1 fruit fly cellular context compared by ENCODE assay signal in genomic region chr2L:2375655-2376417, dm6.
TF ChIP-seq lines count a peak whose summit lies in the region.

Gene Atxn7 (plus strand): TSS chr2L:2375841.

TF ChIP-seq in whole organism, embryonic, 481 proteins besides CTCF, POLR2A, EP300 and RAD21 (continued from another document and continues in another):
- no peak for TF ChIP-seq B-H1 (GFP tag; IDR thresholded peaks at IDR 0.05; lab: Robert Waterston, UW)
- TF ChIP-seq CG2129 (GFP tag; IDR thresholded peaks at IDR 0.05; lab: Robert Waterston, UW; ENCODE audit: partially characterized antibody) = peak; percentile 89
- TF ChIP-seq Asciz (GFP tag; optimal IDR thresholded peaks at IDR 0.05; lab: Kevin White, UChicago) = peak; percentile 76
- TF ChIP-seq CG13296 (GFP tag; optimal IDR thresholded peaks at IDR 0.05; lab: Kevin White, UChicago) = peak; percentile 79
- TF ChIP-seq chinmo (GFP tag; IDR thresholded peaks at IDR 0.05; lab: Robert Waterston, UW; ENCODE audit: partially characterized antibody) = peak; percentile 99
- TF ChIP-seq CG3281 (GFP tag; optimal IDR thresholded peaks at IDR 0.05; lab: Kevin White, UChicago) = peak; percentile 69
- peak; percentile 53; the same call in 1 of the 2 replicates for TF ChIP-seq seq (GFP tag; IDR thresholded peaks at IDR 0.05; lab: Robert Waterston, UW)
- no peak for TF ChIP-seq Atf-2 (GFP tag; optimal IDR thresholded peaks at IDR 0.05; lab: Kevin White, UChicago)
- peak; percentile 37; the same call in 1 of the 2 replicates for TF ChIP-seq CG6272 (GFP tag; IDR thresholded peaks at IDR 0.05; lab: Robert Waterston, UW)
- peak; percentile 20 for TF ChIP-seq Usf (GFP tag; optimal IDR thresholded peaks at IDR 0.05; lab: Kevin White, UChicago)
- peak; percentile 61 for TF ChIP-seq p53 (GFP tag; optimal IDR thresholded peaks at IDR 0.05; lab: Kevin White, UChicago)
- TF ChIP-seq Optix (GFP tag; IDR thresholded peaks at IDR 0.05; lab: Robert Waterston, UW) = peak; percentile 60; the same call in 2 of the 3 replicates
- TF ChIP-seq H15 (GFP tag; IDR thresholded peaks at IDR 0.05; lab: Robert Waterston, UW) = peak; percentile 11; the same call in 1 of the 3 replicates
- peak; percentile 58 for TF ChIP-seq CG10366 (GFP tag; IDR thresholded peaks at IDR 0.05; lab: Robert Waterston, UW)
- peak; percentile 26 for TF ChIP-seq CG5245 (GFP tag; optimal IDR thresholded peaks at IDR 0.05; lab: Kevin White, UChicago)
- no peak for TF ChIP-seq slou (GFP tag; optimal IDR thresholded peaks at IDR 0.05; lab: Kevin White, UChicago)
- TF ChIP-seq Gug (GFP tag; IDR thresholded peaks at IDR 0.05; lab: Robert Waterston, UW) = no peak; the same call in 3 of the 4 replicates
- no peak for TF ChIP-seq CG11085 (GFP tag; IDR thresholded peaks at IDR 0.05; lab: Robert Waterston, UW)
- TF ChIP-seq Ets65A (GFP tag; lab: Kevin White, UChicago) = peak; percentile 91
- peak; percentile 97 for TF ChIP-seq CG34224 (GFP tag; IDR thresholded peaks at IDR 0.05; lab: Robert Waterston, UW; ENCODE audit: partially characterized antibody)
- no peak for TF ChIP-seq hth (optimal IDR thresholded peaks at IDR 0.05; lab: Kevin White, UChicago)
- TF ChIP-seq CG7786 (GFP tag; optimal IDR thresholded peaks at IDR 0.05; lab: Kevin White, UChicago) = peak; percentile 24
- TF ChIP-seq Antp (GFP tag; optimal IDR thresholded peaks at IDR 0.05; lab: Kevin White, UChicago) = peak; percentile 5
- peak; percentile 91 for TF ChIP-seq vvl (GFP tag; IDR thresholded peaks at IDR 0.05; lab: Robert Waterston, UW)
- no peak for TF ChIP-seq cato (GFP tag; optimal IDR thresholded peaks at IDR 0.05; lab: Kevin White, UChicago; ENCODE audit: borderline replicate concordance)
- TF ChIP-seq Oaz (GFP tag; IDR thresholded peaks at IDR 0.05; lab: Robert Waterston, UW) = peak; percentile 41
- TF ChIP-seq emc (GFP tag; optimal IDR thresholded peaks at IDR 0.05; lab: Kevin White, UChicago) = no peak
- TF ChIP-seq HLH3B (GFP tag; IDR thresholded peaks at IDR 0.05; lab: Robert Waterston, UW) = peak; percentile 59; the same call in 1 of the 2 replicates
- TF ChIP-seq crp (GFP tag; optimal IDR thresholded peaks at IDR 0.05; lab: Kevin White, UChicago) = peak; percentile 74 to 99
- peak; percentile 63 for TF ChIP-seq CG32532 (GFP tag; IDR thresholded peaks at IDR 0.05; lab: Robert Waterston, UW)
- peak; percentile 76 for TF ChIP-seq CG12391 (tag; optimal IDR thresholded peaks at IDR 0.05; lab: Kevin White, UChicago)
- no peak for TF ChIP-seq CG7357 (GFP tag; IDR thresholded peaks at IDR 0.05; lab: Robert Waterston, UW)
- TF ChIP-seq fd3F (GFP tag; optimal IDR thresholded peaks at IDR 0.05; lab: Kevin White, UChicago) = peak; percentile 39
- TF ChIP-seq Hmx (GFP tag; optimal IDR thresholded peaks at IDR 0.05; lab: Kevin White, UChicago) = peak; percentile 10
- TF ChIP-seq Doc2 (GFP tag; IDR thresholded peaks at IDR 0.05; lab: Robert Waterston, UW) = no peak
- peak; percentile 25 for TF ChIP-seq trh (GFP tag; optimal IDR thresholded peaks at IDR 0.05; lab: Kevin White, UChicago)
- no peak for TF ChIP-seq h (optimal IDR thresholded peaks at IDR 0.05; lab: Kevin White, UChicago)
- peak; percentile 67 for TF ChIP-seq CG10267 (tag; optimal IDR thresholded peaks at IDR 0.05; lab: Kevin White, UChicago)
- TF ChIP-seq CG11093 (GFP tag; IDR thresholded peaks at IDR 0.05; lab: Robert Waterston, UW) = no peak
- no peak for TF ChIP-seq ham (GFP tag; IDR thresholded peaks at IDR 0.05; lab: Robert Waterston, UW)
- peak; percentile 96 for TF ChIP-seq hbn (GFP tag; IDR thresholded peaks at IDR 0.05; lab: Robert Waterston, UW; ENCODE audit: partially characterized antibody)
- TF ChIP-seq Tbp (GFP tag; optimal IDR thresholded peaks at IDR 0.05; lab: Kevin White, UChicago) = no peak
- peak; percentile 28 for TF ChIP-seq CG15011 (GFP tag; optimal IDR thresholded peaks at IDR 0.05; lab: Kevin White, UChicago)
- peak; percentile 72 for TF ChIP-seq sob (GFP tag; IDR thresholded peaks at IDR 0.05; lab: Robert Waterston, UW)
- TF ChIP-seq eve (GFP tag; optimal IDR thresholded peaks at IDR 0.05; lab: Kevin White, UChicago) = no peak
- TF ChIP-seq CG42726 (GFP tag; IDR thresholded peaks at IDR 0.05; lab: Robert Waterston, UW; ENCODE audit: partially characterized antibody) = peak; percentile 98
- TF ChIP-seq Dfd (GFP tag; optimal IDR thresholded peaks at IDR 0.05; lab: Kevin White, UChicago) = no peak
- peak; percentile 53 for TF ChIP-seq CG8388 (GFP tag; optimal IDR thresholded peaks at IDR 0.05; lab: Kevin White, UChicago)
- TF ChIP-seq gce (GFP tag; IDR thresholded peaks at IDR 0.05; lab: Robert Waterston, UW) = no peak
- peak; percentile 90 for TF ChIP-seq CG1832 (GFP tag; optimal IDR thresholded peaks at IDR 0.05; lab: Kevin White, UChicago)
- peak; percentile 46 for TF ChIP-seq Ssrp (tag; optimal IDR thresholded peaks at IDR 0.05; lab: Kevin White, UChicago)
- no peak for TF ChIP-seq jigr1 (GFP tag; IDR thresholded peaks at IDR 0.05; lab: Robert Waterston, UW)
- peak; percentile 24 for TF ChIP-seq bab2 (GFP tag; optimal IDR thresholded peaks at IDR 0.05; lab: Kevin White, UChicago)
- no peak for TF ChIP-seq Elba2 (GFP tag; optimal IDR thresholded peaks at IDR 0.05; lab: Kevin White, UChicago)
- peak; percentile 92 for TF ChIP-seq CG3995 (GFP tag; optimal IDR thresholded peaks at IDR 0.05; lab: Kevin White, UChicago)
- TF ChIP-seq CG6854 (GFP tag; optimal IDR thresholded peaks at IDR 0.05; lab: Kevin White, UChicago) = peak; percentile 16
- TF ChIP-seq stwl (tag; optimal IDR thresholded peaks at IDR 0.05; lab: Kevin White, UChicago) = peak; percentile 97
- TF ChIP-seq wor (GFP tag; IDR thresholded peaks at IDR 0.05; lab: Robert Waterston, UW) = 0 out of 2 replicates have a peak, but pooled peaks have one; percentile 22
- TF ChIP-seq CG18599 (GFP tag; optimal IDR thresholded peaks at IDR 0.05; lab: Kevin White, UChicago) = peak; percentile 51
- no peak for TF ChIP-seq D19B (GFP tag; optimal IDR thresholded peaks at IDR 0.05; lab: Kevin White, UChicago)
- TF ChIP-seq tio (GFP tag; optimal IDR thresholded peaks at IDR 0.05; lab: Kevin White, UChicago) = peak; percentile 15
- peak; percentile 51; the same call in 1 of the 2 replicates for TF ChIP-seq CG14014 (GFP tag; IDR thresholded peaks at IDR 0.05; lab: Robert Waterston, UW)
- no peak for TF ChIP-seq Hr78 (GFP tag; optimal IDR thresholded peaks at IDR 0.05; lab: Kevin White, UChicago)
- peak; percentile 42; the same call in 1 of the 2 replicates for TF ChIP-seq Awh (GFP tag; IDR thresholded peaks at IDR 0.05; lab: Robert Waterston, UW)
- peak; percentile 89 for TF ChIP-seq nerfin-2 (GFP tag; IDR thresholded peaks at IDR 0.05; lab: Robert Waterston, UW; ENCODE audit: partially characterized antibody)
- peak; percentile 79 for TF ChIP-seq PHDP (tag; optimal IDR thresholded peaks at IDR 0.05; lab: Kevin White, UChicago)
- TF ChIP-seq pb (GFP tag; optimal IDR thresholded peaks at IDR 0.05; lab: Kevin White, UChicago) = peak; percentile 48
- TF ChIP-seq BEAF-32 (GFP tag; optimal IDR thresholded peaks at IDR 0.05; lab: Kevin White, UChicago) = peak; percentile 95
- TF ChIP-seq crol (GFP tag; IDR thresholded peaks at IDR 0.05; lab: Robert Waterston, UW) = peak; percentile 100
- 0 out of 2 replicates have a peak, but pooled peaks have one; percentile 8 for TF ChIP-seq peb (GFP tag; IDR thresholded peaks at IDR 0.05; lab: Robert Waterston, UW)
- TF ChIP-seq C15 (GFP tag; IDR thresholded peaks at IDR 0.05; lab: Robert Waterston, UW) = no peak
- peak; percentile 79 for TF ChIP-seq HLHmδ (GFP tag; optimal IDR thresholded peaks at IDR 0.05; lab: Kevin White, UChicago)
- TF ChIP-seq CG8478 (optimal IDR thresholded peaks at IDR 0.05; lab: Kevin White, UChicago) = peak; percentile 89
- peak; percentile 81; the same call in 2 of the 3 replicates for TF ChIP-seq CG11456 (GFP tag; IDR thresholded peaks at IDR 0.05; lab: Robert Waterston, UW)
- peak; percentile 68; the same call in 2 of the 3 replicates for TF ChIP-seq CG17361 (GFP tag; IDR thresholded peaks at IDR 0.05; lab: Robert Waterston, UW)
- 0 out of 3 replicates have a peak, but pooled peaks have one; percentile 52 for TF ChIP-seq CG11695 (GFP tag; IDR thresholded peaks at IDR 0.05; lab: Robert Waterston, UW)
- peak; percentile 55; the same call in 1 of the 2 replicates for TF ChIP-seq ranshi (GFP tag; IDR thresholded peaks at IDR 0.05; lab: Robert Waterston, UW)
- TF ChIP-seq Chrac-16 (GFP tag; optimal IDR thresholded peaks at IDR 0.05; lab: Kevin White, UChicago) = no peak
- TF ChIP-seq ase (GFP tag; IDR thresholded peaks at IDR 0.05; lab: Robert Waterston, UW) = peak; percentile 63; the same call in 1 of the 3 replicates
- TF ChIP-seq ems (GFP tag; optimal IDR thresholded peaks at IDR 0.05; lab: Kevin White, UChicago) = peak; percentile 46
- TF ChIP-seq CG12744 (GFP tag; optimal IDR thresholded peaks at IDR 0.05; lab: Kevin White, UChicago) = peak; percentile 40
- TF ChIP-seq Fer2 (tag; optimal IDR thresholded peaks at IDR 0.05; lab: Kevin White, UChicago) = peak; percentile 41
- TF ChIP-seq unc-4 (GFP tag; IDR thresholded peaks at IDR 0.05; lab: Robert Waterston, UW; ENCODE audit: partially characterized antibody) = peak; percentile 88
- TF ChIP-seq caup (GFP tag; optimal IDR thresholded peaks at IDR 0.05; lab: Kevin White, UChicago; ENCODE audit: severe bottlenecking) = peak; percentile 82
- no peak for TF ChIP-seq ash1 (GFP tag; optimal IDR thresholded peaks at IDR 0.05; lab: Kevin White, UChicago)
- no peak for TF ChIP-seq Dip3 (GFP tag; optimal IDR thresholded peaks at IDR 0.05; lab: Kevin White, UChicago)
- peak; percentile 74 for TF ChIP-seq ATbp (GFP tag; optimal IDR thresholded peaks at IDR 0.05; lab: Kevin White, UChicago)
- TF ChIP-seq esg (GFP tag; conservative IDR thresholded peaks at IDR 0.05; lab: Robert Waterston, UW) = no peak
- TF ChIP-seq bigmax (GFP tag; optimal IDR thresholded peaks at IDR 0.05; lab: Kevin White, UChicago) = peak; percentile 50
- peak; percentile 39 for TF ChIP-seq Atf6 (GFP tag; IDR thresholded peaks at IDR 0.05; lab: Robert Waterston, UW)
- TF ChIP-seq dm (GFP tag; optimal IDR thresholded peaks at IDR 0.05; lab: Kevin White, UChicago) = peak; percentile 69
- peak; percentile 55 for TF ChIP-seq gem (tag; optimal IDR thresholded peaks at IDR 0.05; lab: Kevin White, UChicago)
- peak; percentile 70 for TF ChIP-seq ttk (GFP tag; IDR thresholded peaks at IDR 0.05; lab: Robert Waterston, UW)
- peak; percentile 56 for TF ChIP-seq gcm2 (GFP tag; optimal IDR thresholded peaks at IDR 0.05; lab: Kevin White, UChicago)
- peak; percentile 79 for TF ChIP-seq CG12659 (GFP tag; optimal IDR thresholded peaks at IDR 0.05; lab: Kevin White, UChicago)
- no peak for TF ChIP-seq pros (GFP tag; optimal IDR thresholded peaks at IDR 0.05; lab: Kevin White, UChicago)
- peak; percentile 13 for TF ChIP-seq Neu2 (GFP tag; optimal IDR thresholded peaks at IDR 0.05; lab: Kevin White, UChicago; ENCODE audit: borderline replicate concordance)
- TF ChIP-seq maf-S (GFP tag; optimal IDR thresholded peaks at IDR 0.05; lab: Kevin White, UChicago) = peak; percentile 26
- TF ChIP-seq Xrp1 (GFP tag; IDR thresholded peaks at IDR 0.05; lab: Robert Waterston, UW) = peak; percentile 30; the same call in 1 of the 2 replicates
- TF ChIP-seq CG30020 (tag; optimal IDR thresholded peaks at IDR 0.05; lab: Kevin White, UChicago) = peak; percentile 56
- TF ChIP-seq luna (GFP tag; optimal IDR thresholded peaks at IDR 0.05; lab: Kevin White, UChicago) = no peak
- TF ChIP-seq Jarid2 (GFP tag; optimal IDR thresholded peaks at IDR 0.05; lab: Kevin White, UChicago) = peak; percentile 33
- peak; percentile 85 for TF ChIP-seq rib (GFP tag; IDR thresholded peaks at IDR 0.05; lab: Robert Waterston, UW)
- peak; percentile 16 for TF ChIP-seq CG2120 (GFP tag; optimal IDR thresholded peaks at IDR 0.05; lab: Kevin White, UChicago)
- TF ChIP-seq YL-1 (GFP tag; optimal IDR thresholded peaks at IDR 0.05; lab: Kevin White, UChicago) = peak; percentile 82
- no peak for TF ChIP-seq sisA (GFP tag; IDR thresholded peaks at IDR 0.05; lab: Robert Waterston, UW)
- TF ChIP-seq Sry-δ (GFP tag; optimal IDR thresholded peaks at IDR 0.05; lab: Kevin White, UChicago) = peak; percentile 95
- peak; percentile 71 for TF ChIP-seq NK7.1 (GFP tag; optimal IDR thresholded peaks at IDR 0.05; lab: Kevin White, UChicago)
- peak; percentile 36; the same call in 1 of the 2 replicates for TF ChIP-seq E2f1 (GFP tag; IDR thresholded peaks at IDR 0.05; lab: Robert Waterston, UW)
- peak in 1 of 2 experiments; percentile 82 for TF ChIP-seq tll (GFP tag; optimal IDR thresholded peaks at IDR 0.05; lab: Kevin White, UChicago)
- TF ChIP-seq CG7372 (GFP tag; IDR thresholded peaks at IDR 0.05; lab: Robert Waterston, UW) = no peak
- TF ChIP-seq tap (tag; optimal IDR thresholded peaks at IDR 0.05; lab: Kevin White, UChicago) = peak; percentile 43
- no peak for TF ChIP-seq fd96Cb (tag; optimal IDR thresholded peaks at IDR 0.05; lab: Kevin White, UChicago)
- peak; percentile 71 for TF ChIP-seq fd64A (GFP tag; optimal IDR thresholded peaks at IDR 0.05; lab: Kevin White, UChicago)
- TF ChIP-seq Dip2 (GFP tag; IDR thresholded peaks at IDR 0.05; lab: Robert Waterston, UW) = no peak
- TF ChIP-seq org-1 (GFP tag; optimal IDR thresholded peaks at IDR 0.05; lab: Kevin White, UChicago) = peak; percentile 8
- TF ChIP-seq CG6254 (GFP tag; optimal IDR thresholded peaks at IDR 0.05; lab: Kevin White, UChicago) = peak; percentile 50
- peak; percentile 82 for TF ChIP-seq CG10431 (GFP tag; optimal IDR thresholded peaks at IDR 0.05; lab: Kevin White, UChicago)
- TF ChIP-seq Hr3 (GFP tag; optimal IDR thresholded peaks at IDR 0.05; lab: Kevin White, UChicago) = no peak
- TF ChIP-seq psq (GFP tag; optimal IDR thresholded peaks at IDR 0.05; lab: Kevin White, UChicago) = peak; percentile 7
- TF ChIP-seq CG2678 (tag; optimal IDR thresholded peaks at IDR 0.05; lab: Kevin White, UChicago) = peak; percentile 40
- no peak for TF ChIP-seq pnt (GFP tag; optimal IDR thresholded peaks at IDR 0.05; lab: Kevin White, UChicago)
- TF ChIP-seq CG9437 (GFP tag; optimal IDR thresholded peaks at IDR 0.05; lab: Kevin White, UChicago) = peak; percentile 100
- peak; percentile 72 for TF ChIP-seq Sox100B (GFP tag; optimal IDR thresholded peaks at IDR 0.05; lab: Kevin White, UChicago)
- TF ChIP-seq CG10209 (GFP tag; optimal IDR thresholded peaks at IDR 0.05; lab: Kevin White, UChicago) = peak; percentile 68
- peak; percentile 57 for TF ChIP-seq pho (GFP tag; optimal IDR thresholded peaks at IDR 0.05; lab: Kevin White, UChicago)
- TF ChIP-seq ac (GFP tag; optimal IDR thresholded peaks at IDR 0.05; lab: Kevin White, UChicago) = peak; percentile 72
- peak; percentile 74 for TF ChIP-seq CG13624 (GFP tag; optimal IDR thresholded peaks at IDR 0.05; lab: Kevin White, UChicago)
- TF ChIP-seq z (GFP tag; IDR thresholded peaks at IDR 0.05; lab: Robert Waterston, UW) = no peak
